Worm (Caenorhabditis elegans) whole organism, mixed stage, embryonic: ENCODE measurements around the gene atl-1.

ENCODE experiments used
- ces-1 ChIP-seq: fragments of 150-350 bp; optimal IDR thresholded peaks from 2 replicates; lab custom pipeline; 2014; ENCODE audit warnings: missing biosample characterization, missing genetic modification reagents, missing genetic modification characterization
- lsy-2 ChIP-seq: fragments of 150-350 bp; optimal IDR thresholded peaks from 2 replicates; lab custom pipeline; 2014; ENCODE audit warnings: missing biosample characterization, missing genetic modification characterization
- mab-5 ChIP-seq: fragments of 150-350 bp; optimal IDR thresholded peaks from 2 replicates; lab custom pipeline; 2014; ENCODE audit warnings: missing biosample characterization, missing genetic modification characterization
- mep-1 ChIP-seq: fragments of 150-350 bp; optimal IDR thresholded peaks from 2 replicates; lab custom pipeline; 2017; ENCODE audit warnings: missing biosample characterization, missing genetic modification reagents, missing genetic modification characterization, inconsistent platforms
- unc-62 ChIP-seq: fragments of 150-350 bp; optimal IDR thresholded peaks from 2 replicates; lab custom pipeline; 2014; ENCODE audit warnings: missing biosample characterization, missing genetic modification reagents, missing genetic modification characterization
- ztf-11 ChIP-seq: fragments of 150-350 bp; optimal IDR thresholded peaks from 2 replicates; lab custom pipeline; 2014; ENCODE audit warnings: missing biosample characterization, missing genetic modification characterization

DNA sequence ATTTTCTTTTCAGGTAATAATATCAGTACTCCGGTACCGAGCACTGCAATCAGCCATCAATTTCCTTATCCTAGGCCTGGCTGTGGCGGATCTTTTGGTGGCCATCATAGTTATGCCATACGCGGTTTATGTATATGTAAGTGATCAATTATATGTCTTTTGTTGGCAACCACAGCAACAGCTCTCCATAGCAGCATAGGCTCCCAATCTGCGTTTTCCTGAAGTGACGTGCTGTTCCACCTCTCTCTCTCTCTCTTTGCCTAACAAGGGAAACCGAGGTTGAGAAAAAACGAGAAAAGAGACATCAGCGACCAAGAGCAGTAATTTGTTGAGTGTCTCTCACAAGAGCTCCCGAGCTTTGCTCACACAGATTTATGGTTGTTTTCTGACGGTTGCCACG, 36.2 kb downstream of the atl-1 start:
- TF ChIP-seq ztf-11 (tag; lab: Kevin White, UChicago) (no peak), mab-5 (tag; lab: Kevin White, UChicago) (no peak), mep-1 (no peak), ces-1 (GFP tag; lab: Kevin White, UChicago) (no peak), unc-62 (no peak), lsy-2 (no peak)
